Worm (Caenorhabditis elegans) whole organism, mixed stage, embryonic: ENCODE data around the gene C15B12.8.

Experiments
- elt-3 ChIP-seq: fragments of 150-350 bp; optimal IDR thresholded peaks from 2 replicates; lab custom pipeline; 2014; ENCODE audit warnings: missing biosample characterization, missing genetic modification characterization
- nhr-12 ChIP-seq: fragments of 150-350 bp; optimal IDR thresholded peaks from 2 replicates; lab custom pipeline; 2014; ENCODE audit warnings: missing biosample characterization, missing genetic modification characterization
- sptf-1 ChIP-seq: sonication (generic microtip); optimal IDR thresholded peaks from 2 replicates; lab custom pipeline; 2017; ENCODE audit warnings: mild to moderate bottlenecking, missing genetic modification characterization, moderate library complexity, missing compliant biosample characterization
- unc-62 ChIP-seq: fragments of 150-350 bp; optimal IDR thresholded peaks from 2 replicates; lab custom pipeline; 2014; ENCODE audit warnings: missing biosample characterization, missing genetic modification reagents, missing genetic modification characterization
- zip-8 ChIP-seq: fragments of 150-350 bp; optimal IDR thresholded peaks from 2 replicates; lab custom pipeline; 2014; ENCODE audit warnings: missing biosample characterization, missing genetic modification characterization
- ztf-11 ChIP-seq: fragments of 150-350 bp; optimal IDR thresholded peaks from 2 replicates; lab custom pipeline; 2014; ENCODE audit warnings: missing biosample characterization, missing genetic modification characterization

- no peak for TF ChIP-seq sptf-1 (tag; lab: Kevin White, UChicago)
- no peak for TF ChIP-seq unc-62
- TF ChIP-seq zip-8 (tag; lab: Kevin White, UChicago), result no peak
- no peak for TF ChIP-seq elt-3 (tag; lab: Kevin White, UChicago)
- TF ChIP-seq nhr-12 (tag; lab: Kevin White, UChicago), result no peak
- no peak for TF ChIP-seq ztf-11 (tag; lab: Kevin White, UChicago)
Measured at ce11 chrX:6429552-6429951, 44.5 kb upstream of the C15B12.8 start.
